Worm (Caenorhabditis elegans): ENCODE data around the gene F48F7.3.
A peak's percentile ranks its signal among the peaks of the same experiment; 100 is the strongest.

The F48F7.3 gene

DNA sequence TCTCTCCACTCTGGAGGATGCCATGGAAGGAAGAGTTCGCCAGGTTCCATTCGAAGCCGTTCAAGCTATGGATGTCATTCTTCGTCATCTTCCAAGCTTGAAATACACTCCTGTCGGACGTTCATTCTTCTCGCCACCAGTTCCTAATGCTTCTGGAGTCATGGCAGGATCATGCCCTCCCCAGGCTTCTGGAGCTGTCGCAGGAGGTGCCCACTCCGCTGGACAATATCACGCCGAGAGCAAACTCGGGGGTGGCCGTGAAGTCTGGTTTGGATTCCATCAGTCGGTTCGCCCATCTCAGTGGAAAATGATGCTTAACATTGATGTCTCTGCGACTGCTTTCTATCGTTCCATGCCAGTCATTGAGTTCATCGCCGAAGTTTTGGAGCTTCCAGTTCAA, 11.0 kb upstream of the F48F7.3 start:
- TF ChIP-seq unc-55 (GFP tag; optimal IDR thresholded peaks at IDR 0.05) (no peak), F13H6.1 (tag; optimal IDR thresholded peaks at IDR 0.05) (no peak), nhr-21 (tag; optimal IDR thresholded peaks at IDR 0.05) (no peak), fos-1 (tag; optimal IDR thresholded peaks at IDR 0.05) (no peak), unc-62 (GFP tag; optimal IDR thresholded peaks at IDR 0.05) (no peak), gmeb-1 (tag; optimal IDR thresholded peaks at IDR 0.05) (no peak), nhr-12 (tag; optimal IDR thresholded peaks at IDR 0.05) (no peak), dmd-4 (tag; optimal IDR thresholded peaks at IDR 0.05) (no peak), nhr-11 (tag; optimal IDR thresholded peaks at IDR 0.05) (no peak), ceh-82 (tag; optimal IDR thresholded peaks at IDR 0.05) (no peak), nhr-129 (tag; optimal IDR thresholded peaks at IDR 0.05) (no peak), ztf-1 (GFP tag; conservative IDR thresholded peaks at IDR 0.05) (no peak), nhr-23 (tag; optimal IDR thresholded peaks at IDR 0.05) (no peak), elt-3 (tag; optimal IDR thresholded peaks at IDR 0.05) (no peak), mdl-1 (tag; optimal IDR thresholded peaks at IDR 0.05) (no peak), Y55F3AM.14 (GFP tag; optimal IDR thresholded peaks at IDR 0.05) (no peak), sma-3 (GFP tag; optimal IDR thresholded peaks at IDR 0.05) (no peak), lin-11 (tag; optimal IDR thresholded peaks at IDR 0.05) (no peak), mbf-1 (tag; optimal IDR thresholded peaks at IDR 0.05) (no peak), ztf-4 (tag; optimal IDR thresholded peaks at IDR 0.05) (no peak)

DNA sequence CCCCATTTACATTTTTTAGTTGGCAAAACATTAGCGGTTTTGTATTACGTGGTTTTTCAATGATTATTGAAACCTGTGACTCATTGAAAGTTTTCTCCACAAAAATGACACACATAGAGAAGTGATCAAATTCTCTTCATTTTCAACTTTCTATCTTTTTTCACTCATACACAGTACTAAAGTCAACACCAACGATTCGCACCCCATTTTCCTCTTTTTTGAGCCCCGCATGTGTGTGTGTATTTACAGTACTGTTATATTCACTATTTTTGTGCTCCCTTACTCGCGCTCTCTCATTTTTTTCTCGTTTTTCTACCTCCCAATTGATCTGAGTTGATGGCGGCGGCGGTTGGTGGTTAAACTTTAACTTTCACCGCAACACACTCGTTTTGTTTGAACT, 4.9 kb upstream of the F48F7.3 start:
- TF ChIP-seq F13H6.1 (tag; optimal IDR thresholded peaks at IDR 0.05) (peak; percentile 56), nhr-129 (tag; optimal IDR thresholded peaks at IDR 0.05) (peak; percentile 9), sma-9 (GFP tag; optimal IDR thresholded peaks at IDR 0.05) (no peak), sma-9 (tag; optimal IDR thresholded peaks at IDR 0.05) (no peak), nhr-77 (tag; optimal IDR thresholded peaks at IDR 0.05) (no peak), unc-62 (GFP tag; optimal IDR thresholded peaks at IDR 0.05) (no peak)

DNA sequence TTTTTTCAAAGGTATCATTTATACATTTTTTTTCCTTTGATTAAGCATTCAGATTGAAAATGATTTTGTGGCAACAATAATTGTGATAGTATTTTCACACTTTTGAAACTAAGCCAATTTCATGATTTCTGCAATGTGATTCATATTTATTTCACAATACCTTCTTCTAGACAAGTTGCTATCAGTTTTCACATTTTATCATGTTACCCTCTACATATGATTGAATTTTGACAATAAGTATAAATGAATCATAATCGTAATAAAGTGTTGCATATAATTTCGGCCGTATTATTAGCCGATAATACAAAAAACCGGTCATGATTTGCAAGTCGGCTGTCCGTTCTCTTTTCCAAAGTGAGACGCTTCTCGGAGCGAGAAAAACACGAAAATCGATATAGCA, 3.9 kb upstream of the F48F7.3 start:
- no peak for TF ChIP-seq ztf-11 (tag; optimal IDR thresholded peaks at IDR 0.05)
- no peak for TF ChIP-seq elt-3 (tag; optimal IDR thresholded peaks at IDR 0.05)
- TF ChIP-seq fos-1 (tag; optimal IDR thresholded peaks at IDR 0.05): peak; percentile 70
- TF ChIP-seq nhr-6 (tag; optimal IDR thresholded peaks at IDR 0.05): no peak

DNA sequence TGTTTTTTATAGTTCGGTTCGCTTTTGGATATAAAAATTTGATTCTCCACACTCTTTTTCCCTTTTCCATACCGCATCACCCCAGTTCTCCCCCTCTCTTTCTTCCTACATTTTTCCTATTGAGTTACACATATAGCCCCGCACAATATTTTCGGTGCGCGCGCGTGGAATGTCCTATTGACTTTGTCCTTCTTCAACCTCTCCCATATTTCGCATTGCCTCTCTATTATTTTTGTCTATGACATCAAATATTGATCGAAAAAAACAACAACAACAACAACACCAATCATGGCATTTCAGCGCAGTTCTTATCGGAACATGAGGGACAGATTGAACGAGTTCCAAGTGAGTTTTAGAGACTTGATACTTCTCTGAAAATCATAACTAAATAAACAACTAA, 3.5 kb upstream of the F48F7.3 start, which contains the start of gene syx-2:
Gene syx-2, plus strand, starts transcription at position 301 of the 400 bp plus-strand sequence.
- TF ChIP-seq nhr-12 (tag; optimal IDR thresholded peaks at IDR 0.05): no peak
- TF ChIP-seq ztf-4 (tag; optimal IDR thresholded peaks at IDR 0.05): no peak
- TF ChIP-seq mdl-1 (tag; optimal IDR thresholded peaks at IDR 0.05): no peak
- TF ChIP-seq ztf-1 (GFP tag; conservative IDR thresholded peaks at IDR 0.05): no peak
- TF ChIP-seq nhr-6 (tag; optimal IDR thresholded peaks at IDR 0.05): no peak
- no peak for TF ChIP-seq mbf-1 (tag; optimal IDR thresholded peaks at IDR 0.05)
- TF ChIP-seq nhr-237 (tag; optimal IDR thresholded peaks at IDR 0.05): no peak

- TF ChIP-seq elt-1 (tag; optimal IDR thresholded peaks at IDR 0.05): no peak
These were observed 5.0 kb downstream of the F48F7.3 start, which contains the start of gene pqn-39 for ce11 chrX:13968292-13968691. TSS of gene pqn-39 (minus strand) at chrX:13968676.

- TF ChIP-seq lsy-2 (tag; optimal IDR thresholded peaks at IDR 0.05) (peak; percentile 27 to 82), skn-1 (tag; optimal IDR thresholded peaks at IDR 0.05) (peak; percentile 55), ztf-1 (GFP tag; conservative IDR thresholded peaks at IDR 0.05) (no peak), dmd-4 (tag; optimal IDR thresholded peaks at IDR 0.05) (no peak), F13H6.1 (tag; optimal IDR thresholded peaks at IDR 0.05) (peak; percentile 93), nhr-21 (tag; optimal IDR thresholded peaks at IDR 0.05) (peak; percentile 54), nhr-237 (tag; optimal IDR thresholded peaks at IDR 0.05) (no peak), gmeb-1 (tag; optimal IDR thresholded peaks at IDR 0.05) (peak; percentile 59), unc-39 (tag; optimal IDR thresholded peaks at IDR 0.05) (peak; percentile 18), lin-11 (tag; optimal IDR thresholded peaks at IDR 0.05) (peak; percentile 49), zag-1 (tag; optimal IDR thresholded peaks at IDR 0.05) (peak; percentile 76), fos-1 (tag; optimal IDR thresholded peaks at IDR 0.05) (peak; percentile 88), sem-4 (tag; optimal IDR thresholded peaks at IDR 0.05) (peak; percentile 85), nhr-11 (tag; optimal IDR thresholded peaks at IDR 0.05) (no peak), ama-1 (optimal IDR thresholded peaks at IDR 0.05) (no peak), ZK546.5 (tag; optimal IDR thresholded peaks at IDR 0.05) (no peak), unc-55 (GFP tag; optimal IDR thresholded peaks at IDR 0.05) (peak; percentile 79), mdl-1 (tag; optimal IDR thresholded peaks at IDR 0.05) (peak; percentile 10 to 82), unc-62 (GFP tag; optimal IDR thresholded peaks at IDR 0.05) (no peak), nhr-12 (tag; optimal IDR thresholded peaks at IDR 0.05) (no peak), ztf-4 (tag; optimal IDR thresholded peaks at IDR 0.05) (peak; percentile 59), peb-1 (tag; optimal IDR thresholded peaks at IDR 0.05) (no peak), snpc-4 (tag; optimal IDR thresholded peaks at IDR 0.05) (peak; percentile 44), ceh-82 (tag; optimal IDR thresholded peaks at IDR 0.05) (no peak), C34F6.9 (tag; optimal IDR thresholded peaks at IDR 0.05) (peak; percentile 89), nhr-6 (tag; optimal IDR thresholded peaks at IDR 0.05) (peak; percentile 84), sma-3 (GFP tag; optimal IDR thresholded peaks at IDR 0.05) (peak; percentile 29), egl-27 (tag; optimal IDR thresholded peaks at IDR 0.05) (peak; percentile 78), sma-9 (GFP tag; optimal IDR thresholded peaks at IDR 0.05) (peak; percentile 86), sma-9 (tag; optimal IDR thresholded peaks at IDR 0.05) (no peak), nhr-23 (tag; optimal IDR thresholded peaks at IDR 0.05) (no peak), lin-39 (tag; optimal IDR thresholded peaks at IDR 0.05) (no peak)
These were observed 6.1 kb downstream of the F48F7.3 start for ce11 chrX:13969257-13969968.

All from whole organism, L2 larva.